Worm (Caenorhabditis elegans) whole organism, L4 larva: ENCODE results near the gene ZC412.3.
"Not testable (repeated sequence)": the region's sequence is repeated elsewhere in the genome, so short reads cannot be mapped to it uniquely, and the experiment has no call there.

Source experiments
- F10B5.3 ChIP-seq: sonication (generic microtip); optimal IDR thresholded peaks from 2 replicates; lab custom pipeline; 2016; ENCODE audit warnings: mild to moderate bottlenecking, missing genetic modification characterization, missing compliant biosample characterization
- Y105C5A.15 ChIP-seq: fragments of 200-800 bp; sonication (Bioruptor generic); IDR thresholded peaks from 2 replicates; pipeline ENCODE4 v1.3.6; 2022; ENCODE audit warnings: missing genetic modification characterization, missing compliant biosample characterization
- aha-1 ChIP-seq: fragments of 150-350 bp; peaks from one replicate; lab custom pipeline; 2014; ENCODE audit warnings: missing biosample characterization, missing genetic modification characterization
- aly-2 ChIP-seq: sonication (generic microtip); optimal IDR thresholded peaks from 2 replicates; lab custom pipeline; 2018; ENCODE audit warnings: missing biosample characterization, missing genetic modification characterization
- ceh-28 ChIP-seq: fragments of 150-350 bp; optimal IDR thresholded peaks from 2 replicates; lab custom pipeline; 2014; ENCODE audit warnings: missing biosample characterization, missing genetic modification reagents, missing genetic modification characterization
- ceh-32 ChIP-seq: sonication (generic microtip); optimal IDR thresholded peaks from 2 replicates; lab custom pipeline; 2016; ENCODE audit warnings: mild to moderate bottlenecking, missing genetic modification characterization, missing compliant biosample characterization; ENCODE audit not compliant: poor library complexity
- ceh-44 ChIP-seq: fragments of 200-800 bp; sonication (Bioruptor generic); IDR thresholded peaks from 2 replicates; pipeline ENCODE4 v1.3.6; 2022; ENCODE audit warnings: missing genetic modification reagents, missing genetic modification characterization, missing compliant biosample characterization
- daf-16 ChIP-seq, 3 experiments: sonication (generic microtip); optimal IDR thresholded peaks; 2 replicates each; lab custom pipeline; 2016 to 2017; ENCODE audit warnings: missing genetic modification characterization in 3 of 3, missing genetic modification reagents in 3 of 3, mild to moderate bottlenecking in 2 of 3, missing compliant biosample characterization in 2 of 3, missing biosample characterization in 1 of 3, moderate library complexity in 1 of 3
- daf-8 ChIP-seq: fragments of 200-800 bp; sonication (Bioruptor generic); IDR thresholded peaks from 2 replicates; pipeline ENCODE4 v1.3.6; 2022; ENCODE audit warnings: missing genetic modification characterization, missing compliant biosample characterization
- dmd-9 ChIP-seq: fragments of 200-800 bp; sonication (Bioruptor generic); IDR thresholded peaks from 2 replicates; pipeline ENCODE4 v1.3.6; 2022; ENCODE audit warnings: missing genetic modification reagents, missing genetic modification characterization, missing compliant biosample characterization
- duxl-1 ChIP-seq: sonication (generic microtip); optimal IDR thresholded peaks from 2 replicates; lab custom pipeline; 2016; ENCODE audit warnings: mild to moderate bottlenecking, missing genetic modification characterization, moderate library complexity, missing compliant biosample characterization; ENCODE audit not compliant: poor library complexity
- egl-27 ChIP-seq: sonication (generic microtip); optimal IDR thresholded peaks from 3 replicates; lab custom pipeline; 2017; ENCODE audit warnings: missing biosample characterization, missing genetic modification reagents, missing genetic modification characterization
- fos-1 ChIP-seq: fragments of 150-350 bp; optimal IDR thresholded peaks from 2 replicates; lab custom pipeline; 2014; ENCODE audit warnings: missing biosample characterization, missing genetic modification characterization
- hlh-30 ChIP-seq: sonication (generic microtip); optimal IDR thresholded peaks from 2 replicates; lab custom pipeline; 2017; ENCODE audit warnings: antibody characterized with exemption, mild to moderate bottlenecking, missing genetic modification characterization, missing compliant biosample characterization; ENCODE audit not compliant: insufficient read depth
- hmg-1.1 ChIP-seq: fragments of 200-800 bp; sonication (Bioruptor generic); IDR thresholded peaks from 2 replicates; pipeline ENCODE4 v1.3.6; 2022; ENCODE audit warnings: missing genetic modification reagents, missing genetic modification characterization, missing compliant biosample characterization
- lim-7 ChIP-seq: fragments of 200-800 bp; sonication (Bioruptor generic); IDR thresholded peaks from 2 replicates; pipeline ENCODE4 v1.3.6; 2022; ENCODE audit warnings: missing genetic modification characterization, missing compliant biosample characterization
- lin-15B ChIP-seq: fragments of 150-350 bp; sonication (generic microtip); optimal IDR thresholded peaks from 3 replicates; lab custom pipeline; 2014; ENCODE audit warnings: missing biosample characterization, missing genetic modification characterization
- lin-29 ChIP-seq: fragments of 200-800 bp; sonication (Bioruptor generic); IDR thresholded peaks from 2 replicates; pipeline ENCODE4 v1.3.6; 2022; ENCODE audit warnings: missing genetic modification reagents, missing genetic modification characterization, missing compliant biosample characterization
- lin-38 ChIP-seq: fragments of 200-800 bp; sonication (Bioruptor generic); IDR thresholded peaks from 2 replicates; pipeline ENCODE4 v1.3.6; 2022; ENCODE audit warnings: missing genetic modification reagents, missing genetic modification characterization, missing compliant biosample characterization
- lin-39 ChIP-seq: fragments of 150-350 bp; optimal IDR thresholded peaks from 2 replicates; lab custom pipeline; 2014; ENCODE audit warnings: missing biosample characterization, missing genetic modification reagents, missing genetic modification characterization
- mep-1 ChIP-seq: fragments of 150-350 bp; sonication (generic microtip); optimal IDR thresholded peaks from 3 replicates; lab custom pipeline; 2014; ENCODE audit warnings: missing biosample characterization, missing genetic modification characterization
- mes-2 ChIP-seq: sonication (generic microtip); optimal IDR thresholded peaks from 2 replicates; lab custom pipeline; 2016; ENCODE audit warnings: missing genotype, mild to moderate bottlenecking, missing genetic modification characterization, missing compliant biosample characterization; ENCODE audit not compliant: poor library complexity, severe bottlenecking
- mxl-2 ChIP-seq: fragments of 200-800 bp; sonication (Bioruptor generic); conservative IDR thresholded peaks from 2 replicates; pipeline ENCODE4 v1.3.6; 2022; ENCODE audit warnings: missing genetic modification reagents, missing genetic modification characterization, missing compliant biosample characterization
- mxl-3 ChIP-seq: fragments of 200-800 bp; sonication (Bioruptor generic); optimal IDR thresholded peaks from 2 replicates; lab custom pipeline; 2018; ENCODE audit warnings: mild to moderate bottlenecking, missing genetic modification characterization, missing compliant biosample characterization
- nhr-10 ChIP-seq: fragments of 150-350 bp; optimal IDR thresholded peaks from 2 replicates; lab custom pipeline; 2014; ENCODE audit warnings: missing biosample characterization, missing genetic modification characterization
- nhr-102 ChIP-seq: sonication (generic microtip); optimal IDR thresholded peaks from 2 replicates; lab custom pipeline; 2016; ENCODE audit warnings: mild to moderate bottlenecking, missing genetic modification characterization, moderate library complexity, missing compliant biosample characterization
- nhr-111 ChIP-seq: fragments of 200-800 bp; sonication (Bioruptor generic); optimal IDR thresholded peaks from 2 replicates; lab custom pipeline; 2018; ENCODE audit warnings: mild to moderate bottlenecking, missing genetic modification characterization, missing compliant biosample characterization
- nhr-28 ChIP-seq: fragments of 150-350 bp; optimal IDR thresholded peaks from 2 replicates; lab custom pipeline; 2014; ENCODE audit warnings: missing biosample characterization, missing genetic modification characterization
- nhr-6 ChIP-seq: fragments of 150-350 bp; optimal IDR thresholded peaks from 2 replicates; lab custom pipeline; 2014; ENCODE audit warnings: missing biosample characterization, missing genetic modification characterization
- nhr-76 ChIP-seq: fragments of 150-350 bp; optimal IDR thresholded peaks from 2 replicates; lab custom pipeline; 2014; ENCODE audit warnings: missing biosample characterization, missing genetic modification characterization
- php-3 ChIP-seq: fragments of 200-800 bp; sonication (Bioruptor generic); IDR thresholded peaks from 2 replicates; pipeline ENCODE4 v1.3.6; 2022; ENCODE audit warnings: missing genetic modification reagents, missing genetic modification characterization, missing compliant biosample characterization
- pqm-1 ChIP-seq: sonication (generic microtip); optimal IDR thresholded peaks from 2 replicates; lab custom pipeline; 2017; ENCODE audit warnings: missing biosample characterization, missing genetic modification characterization
- sdz-12 ChIP-seq: fragments of 200-800 bp; sonication (Bioruptor generic); optimal IDR thresholded peaks from 2 replicates; lab custom pipeline; 2018; ENCODE audit warnings: mild to moderate bottlenecking, missing genetic modification characterization, missing compliant biosample characterization
- set-16 ChIP-seq: fragments of 200-800 bp; sonication (Bioruptor generic); IDR thresholded peaks from 2 replicates; pipeline ENCODE4 v1.3.6; 2022; ENCODE audit warnings: missing genetic modification reagents, missing genetic modification characterization, missing compliant biosample characterization
- skn-1 ChIP-seq: fragments of 150-350 bp; optimal IDR thresholded peaks from 2 replicates; lab custom pipeline; 2014; ENCODE audit warnings: missing biosample characterization, missing genetic modification characterization
- snpc-4 ChIP-seq: fragments of 150-350 bp; optimal IDR thresholded peaks from 2 replicates; lab custom pipeline; 2014; ENCODE audit warnings: missing biosample characterization, missing genetic modification characterization
- spr-1 ChIP-seq: sonication (generic microtip); optimal IDR thresholded peaks from 2 replicates; lab custom pipeline; 2016; ENCODE audit warnings: mild to moderate bottlenecking, missing genetic modification characterization, missing compliant biosample characterization
- tag-97 ChIP-seq: fragments of 200-800 bp; sonication (Bioruptor generic); IDR thresholded peaks from 2 replicates; pipeline ENCODE4 v1.3.6; 2022; ENCODE audit warnings: missing genetic modification characterization, missing compliant biosample characterization
- unc-62 ChIP-seq, 3 experiments: fragments of 150-350 bp in 1 of 3; sonication (generic microtip); optimal IDR thresholded peaks in 2 of 3; peaks in 1 of 3; 1 replicate in 1 of 3; 2 replicates in 2 of 3; lab custom pipeline; 2014 to 2017; ENCODE audit warnings: missing biosample characterization in 3 of 3, missing genetic modification characterization in 3 of 3, missing genetic modification reagents in 3 of 3, missing genotype in 1 of 3
- zfp-2 ChIP-seq: sonication (generic microtip); optimal IDR thresholded peaks from 2 replicates; lab custom pipeline; 2016; ENCODE audit warnings: mild to moderate bottlenecking, missing genetic modification characterization, missing compliant biosample characterization
- zfp-3 ChIP-seq: fragments of 200-800 bp; sonication (Bioruptor generic); conservative IDR thresholded peaks from 2 replicates; pipeline ENCODE4 v1.3.6; 2022; ENCODE audit warnings: missing genetic modification reagents, missing genetic modification characterization, missing compliant biosample characterization
- ztf-11 ChIP-seq: fragments of 150-350 bp; optimal IDR thresholded peaks from 2 replicates; lab custom pipeline; 2014; ENCODE audit warnings: missing biosample characterization, missing genetic modification characterization

Gene ZC412.3

ce11 chrV:14830267-14831175 is 40.8 kb downstream of the ZC412.3 start (continued):
- TF ChIP-seq skn-1 (no peak), hlh-30 (no peak), ceh-44 (GFP tag; lab: Robert Waterston, UW) (0 out of 2 replicates have a peak, but pooled peaks have one; percentile 24), zfp-2 (no peak), pqm-1 (tag; lab: Kevin White, UChicago) (peak; percentile 80)

DNA sequence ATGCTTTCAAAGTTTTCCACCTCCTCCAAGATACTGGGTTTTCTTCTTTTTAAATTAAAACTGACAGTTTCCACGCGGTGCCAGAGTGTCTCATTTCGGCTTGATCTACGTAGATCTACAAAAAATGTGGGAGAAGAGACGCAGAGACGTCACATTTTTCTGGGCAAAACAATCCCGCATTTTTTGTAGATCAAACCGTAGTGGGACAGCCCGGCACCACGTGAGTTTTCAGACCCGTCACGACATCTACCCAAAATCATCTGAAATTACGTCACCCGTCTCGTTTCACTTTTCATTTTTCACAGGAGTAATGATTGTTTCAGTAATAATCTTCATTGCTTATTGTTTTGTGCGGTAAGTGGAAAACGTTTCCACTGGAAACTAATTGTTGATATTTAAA is 42.9 kb downstream of the ZC412.3 start:
- peak; percentile 23; the same call in 1 of the 2 replicates for TF ChIP-seq hmg-1.1 (GFP tag; lab: Robert Waterston, UW)
- TF ChIP-seq aha-1 (tag; lab: Kevin White, UChicago), result peak; percentile 42
- no peak for TF ChIP-seq set-16 (GFP tag; lab: Robert Waterston, UW)
- no peak for TF ChIP-seq daf-16 (GFP tag; optimal IDR thresholded peaks at IDR 0.05; lab: Kevin White, UChicago)
- TF ChIP-seq daf-16 (tag; optimal IDR thresholded peaks at IDR 0.05; lab: Kevin White, UChicago), result no peak
- TF ChIP-seq mep-1 (tag; lab: Kevin White, UChicago), result no peak
- TF ChIP-seq duxl-1 (tag; lab: Kevin White, UChicago), result peak; percentile 21
- 0 out of 2 replicates have a peak, but pooled peaks have one; percentile 26 for TF ChIP-seq Y105C5A.15 (GFP tag; lab: Robert Waterston, UW)
- no peak for TF ChIP-seq nhr-6 (tag; lab: Kevin White, UChicago)
- peak; percentile 53 for TF ChIP-seq nhr-102
- no peak for TF ChIP-seq fos-1 (tag; lab: Kevin White, UChicago)
- 0 out of 2 replicates have a peak, but pooled peaks have one; percentile 9 for TF ChIP-seq lim-7 (GFP tag; lab: Robert Waterston, UW)
- TF ChIP-seq dmd-9, result no peak
- TF ChIP-seq mxl-2 (GFP tag; lab: Robert Waterston, UW), result 0 out of 2 replicates have a peak, but pooled peaks have one; percentile 16
- TF ChIP-seq aly-2 (tag; lab: Kevin White, UChicago), result no peak
- TF ChIP-seq spr-1 (tag; lab: Kevin White, UChicago), result peak; percentile 1
- peak; percentile 77; the same call in 1 of the 2 replicates for TF ChIP-seq zfp-3 (GFP tag; lab: Robert Waterston, UW)
- TF ChIP-seq lin-38, result 0 out of 2 replicates have a peak, but pooled peaks have one; percentile 24
- TF ChIP-seq daf-8 (GFP tag; lab: Robert Waterston, UW), result no peak
- TF ChIP-seq, all 104 proteins: peak for 10

ce11 chrV:14826952-14827351 is 44.4 kb downstream of the ZC412.3 start, which contains the start of gene nspa-8:
Gene nspa-8, minus strand, starts transcription at chrV:14827052.
- not testable (repeated sequence) for TF ChIP-seq nhr-76 (tag; lab: Kevin White, UChicago); mes-2 (tag; lab: Kevin White, UChicago); mxl-3 (GFP tag; lab: Kevin White, UChicago)

DNA sequence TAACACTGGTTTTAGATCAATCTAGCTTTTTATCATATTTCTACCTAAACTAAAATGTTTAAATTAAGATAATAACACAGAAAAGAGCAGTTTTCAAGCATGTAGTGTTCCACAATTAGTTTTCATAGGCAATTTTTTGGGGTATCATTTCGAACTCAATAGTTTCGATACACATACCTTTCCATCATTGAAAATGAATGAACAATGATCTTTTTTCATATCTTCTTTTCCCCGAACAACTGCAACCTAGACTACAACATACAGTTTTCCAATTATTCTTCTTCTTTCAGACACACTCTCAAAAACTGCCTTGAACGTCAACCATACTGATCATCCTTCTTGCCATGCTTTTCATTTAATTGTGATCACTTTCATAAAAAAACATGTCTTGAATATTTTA is 47.2 kb downstream of the ZC412.3 start, which contains the start of gene W06A7.4:
TSS of gene W06A7.4 (plus strand) at position 301 of the 400 bp plus-strand sequence.
- TF ChIP-seq sdz-12 (GFP tag; lab: Kevin White, UChicago), result no peak
- TF ChIP-seq nhr-28 (tag; lab: Kevin White, UChicago), result peak; percentile 30
- TF ChIP-seq lin-39, result no peak

DNA sequence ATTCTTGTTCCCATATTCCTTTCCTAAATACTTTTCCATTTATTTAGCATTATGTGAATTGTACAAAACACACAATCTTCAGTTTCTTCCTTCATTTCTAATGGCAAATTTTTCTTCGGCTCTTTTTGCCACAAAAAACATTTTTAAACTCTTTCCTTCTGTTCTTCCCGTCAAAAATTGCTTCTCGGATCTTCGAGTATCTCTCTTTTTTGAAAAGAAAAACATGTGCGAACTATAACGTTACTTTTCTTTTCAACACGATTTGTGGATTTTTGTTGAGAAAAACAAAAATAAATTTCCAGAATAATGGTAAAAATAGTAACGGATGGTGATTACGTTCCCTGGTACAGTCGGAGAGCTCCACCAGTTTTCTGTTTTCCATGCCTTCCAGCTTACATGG is 49.8 kb downstream of the ZC412.3 start, which contains the start of gene W06A7.2:
TSS of gene W06A7.2 (plus strand) at position 301 of the 400 bp plus-strand sequence.
- TF ChIP-seq ztf-11 (no peak), nhr-111 (GFP tag; lab: Kevin White, UChicago) (no peak), egl-27 (tag; lab: Kevin White, UChicago) (no peak), ceh-44 (GFP tag; lab: Robert Waterston, UW) (no peak), php-3 (no peak), hlh-30 (no peak), ceh-28 (no peak), snpc-4 (tag; lab: Kevin White, UChicago) (no peak), ceh-32 (tag; lab: Kevin White, UChicago) (no peak), tag-97 (GFP tag; lab: Robert Waterston, UW) (no peak), F10B5.3 (no peak), nhr-10 (tag; lab: Kevin White, UChicago) (no peak), lin-29 (GFP tag; lab: Robert Waterston, UW) (no peak), lin-15B (tag; lab: Kevin White, UChicago) (no peak), sdz-12 (GFP tag; lab: Kevin White, UChicago) (no peak), unc-62 (GFP tag; optimal IDR thresholded peaks at IDR 0.05 in 1 of 2; lab: Kevin White, UChicago) (no peak), unc-62 (tag; optimal IDR thresholded peaks at IDR 0.05; lab: Kevin White, UChicago) (no peak)
